Fruit fly (Drosophila melanogaster) whole organism, wandering third instar larva: ENCODE results near the gene Uch-L5.

ENCODE experiments used
- br ChIP-seq: fragments of 200-800 bp; sonication (Bioruptor generic); optimal IDR thresholded peaks from 2 replicates; lab custom pipeline; 2016; ENCODE audit warnings: missing biosample characterization, missing genetic modification characterization
- dl ChIP-seq, 2 experiments: fragments of 175-275, 200-275 bp in 1 of 2; fragments of 200-275 bp in 1 of 2; sonication (Bioruptor generic); optimal IDR thresholded peaks; lab custom pipeline; 2018; ENCODE audit warnings: mild to moderate bottlenecking in 2 of 2, missing biosample characterization in 2 of 2, missing genetic modification characterization in 2 of 2, moderate library complexity in 2 of 2; ENCODE audit not compliant: partially characterized antibody in 2 of 2, insufficient read depth in 1 of 2
- fru ChIP-seq: fragments of 200-800 bp; sonication (Bioruptor generic); optimal IDR thresholded peaks from 3 replicates; lab custom pipeline; 2016; ENCODE audit warnings: missing biosample characterization, mild to moderate bottlenecking, missing genetic modification characterization
- lola ChIP-seq: fragments of >200 bp; optimal IDR thresholded peaks from 2 replicates; lab custom pipeline; 2017; ENCODE audit warnings: missing biosample characterization, missing genetic modification characterization
- psq ChIP-seq: fragments of 200-800 bp; sonication (Bioruptor generic); optimal IDR thresholded peaks from 3 replicates; lab custom pipeline; 2017; ENCODE audit warnings: missing biosample characterization, mild to moderate bottlenecking, missing genetic modification characterization, moderate library complexity
- sv ChIP-seq: fragments of 200-800 bp; sonication (Bioruptor generic); optimal IDR thresholded peaks from 3 replicates; lab custom pipeline; 2016; ENCODE audit warnings: missing biosample characterization, missing genetic modification characterization

dm6 chr3L:9429665-9430607 is 46.8 kb downstream of the Uch-L5 start, which contains the start of the genes RpS17 and MTF-1:
- TF ChIP-seq fru (GFP tag; lab: Kevin White, UChicago) (peak; percentile 22), br (GFP tag; lab: Kevin White, UChicago) (no peak), psq (GFP tag; lab: Kevin White, UChicago) (peak; percentile 9), dl (GFP tag; optimal IDR thresholded peaks at IDR 0.05; lab: Kevin White, UChicago; ENCODE audit: insufficient read depth in 1 of 2, partially characterized antibody in 2 of 2) (no peak), sv (GFP tag; lab: Kevin White, UChicago) (peak; percentile 44), lola (GFP tag; lab: Kevin White, UChicago) (no peak)
